Worm (Caenorhabditis elegans): ENCODE data around the gene srbc-10.

srbc-10 gene

DNA sequence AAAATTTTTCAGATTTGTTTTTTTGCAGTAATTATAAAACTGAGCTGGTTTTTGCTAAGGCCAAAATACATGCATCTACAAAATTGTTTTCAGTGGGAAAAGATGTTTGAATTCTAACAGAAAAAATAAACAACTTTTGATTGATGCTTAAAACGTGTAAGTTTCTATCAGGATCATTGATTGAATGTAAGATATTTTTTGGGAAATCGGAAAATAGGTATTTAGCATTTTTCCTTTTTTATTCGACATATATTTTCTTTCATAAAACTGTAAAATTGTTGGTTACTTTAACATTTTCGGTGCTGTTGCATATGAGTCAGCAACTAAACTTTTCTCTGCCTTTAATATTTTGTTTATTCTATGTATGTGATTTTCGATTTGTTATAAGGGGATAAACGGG, 31.6 kb upstream of the srbc-10 start, which contains the start of gene C54F6.20:
TSS of gene C54F6.20 (plus strand) at position 301 of the 400 bp plus-strand sequence.
- TF ChIP-seq gmeb-1 (tag; optimal IDR thresholded peaks at IDR 0.05) (no peak), sma-3 (GFP tag; optimal IDR thresholded peaks at IDR 0.05) (no peak), nhr-77 (tag; optimal IDR thresholded peaks at IDR 0.05) (no peak), nhr-23 (tag; optimal IDR thresholded peaks at IDR 0.05) (no peak), mbf-1 (tag; optimal IDR thresholded peaks at IDR 0.05) (no peak), ama-1 (optimal IDR thresholded peaks at IDR 0.05) (no peak), lin-39 (tag; optimal IDR thresholded peaks at IDR 0.05) (no peak), nhr-25 (tag; optimal IDR thresholded peaks at IDR 0.05) (no peak), fos-1 (tag; optimal IDR thresholded peaks at IDR 0.05) (no peak), nhr-11 (tag; optimal IDR thresholded peaks at IDR 0.05) (no peak), nhr-21 (tag; optimal IDR thresholded peaks at IDR 0.05) (no peak), ceh-16 (tag; optimal IDR thresholded peaks at IDR 0.05) (no peak)

DNA sequence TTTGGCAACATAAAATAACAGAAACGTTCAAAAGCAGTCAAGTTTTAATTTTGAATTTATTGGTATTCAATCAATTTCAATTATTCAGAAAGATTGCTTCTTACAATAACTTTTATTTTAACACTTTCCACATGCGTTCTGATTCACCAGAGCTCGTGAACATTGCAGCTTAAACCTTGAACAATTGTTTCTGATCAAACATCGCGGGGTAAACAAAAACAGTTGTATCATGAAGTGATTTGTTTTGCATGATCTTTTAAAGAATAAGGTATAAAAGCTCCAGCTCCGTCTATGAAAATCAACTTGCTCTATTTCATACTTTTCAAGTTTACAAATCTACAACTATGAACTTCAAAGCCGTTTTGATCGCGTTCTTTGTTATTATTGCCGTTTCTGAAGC, 30.6 kb upstream of the srbc-10 start, which contains the start of gene C54F6.6:
TSS of gene C54F6.6 (plus strand) at position 301 of the 400 bp plus-strand sequence.
- TF ChIP-seq crh-2 (tag; optimal IDR thresholded peaks at IDR 0.05) (no peak), alr-1 (tag; optimal IDR thresholded peaks at IDR 0.05) (no peak), lin-39 (tag; optimal IDR thresholded peaks at IDR 0.05) (no peak), Y55F3AM.14 (GFP tag; optimal IDR thresholded peaks at IDR 0.05) (no peak), ceh-16 (tag; optimal IDR thresholded peaks at IDR 0.05) (no peak), sma-3 (GFP tag; optimal IDR thresholded peaks at IDR 0.05) (no peak), gmeb-1 (tag; optimal IDR thresholded peaks at IDR 0.05) (no peak), nhr-10 (tag; optimal IDR thresholded peaks at IDR 0.05) (no peak), aly-2 (tag; optimal IDR thresholded peaks at IDR 0.05) (no peak), mdl-1 (tag; optimal IDR thresholded peaks at IDR 0.05) (no peak), nhr-12 (tag; optimal IDR thresholded peaks at IDR 0.05) (no peak), dmd-4 (tag; optimal IDR thresholded peaks at IDR 0.05) (no peak), nhr-11 (tag; optimal IDR thresholded peaks at IDR 0.05) (no peak), ztf-1 (GFP tag; conservative IDR thresholded peaks at IDR 0.05) (no peak), mab-5 (tag; optimal IDR thresholded peaks at IDR 0.05) (no peak)

DNA sequence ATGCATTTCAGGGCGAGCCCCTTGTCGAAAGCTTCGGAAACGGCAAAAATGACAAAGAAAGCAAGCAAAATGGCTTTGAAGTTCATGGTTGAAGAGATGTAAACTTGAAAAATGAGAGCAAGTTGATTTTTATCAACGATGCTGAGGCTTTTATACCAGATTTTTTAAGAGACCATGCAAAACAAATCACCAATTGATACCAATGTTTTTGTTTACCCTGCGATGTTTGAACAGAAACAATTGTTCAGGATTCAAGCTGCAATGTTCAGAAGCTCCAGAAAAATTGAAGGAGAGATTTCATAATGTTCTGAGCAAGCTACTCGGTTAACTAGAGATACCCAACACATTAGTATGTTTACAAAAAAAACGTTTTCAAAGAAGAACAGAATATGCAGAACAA, 29.5 kb upstream of the srbc-10 start, which contains the start of gene C54F6.15:
TSS of gene C54F6.15 (minus strand) at position 101 of the 400 bp plus-strand sequence.
- no peak for TF ChIP-seq ztf-11 (tag; optimal IDR thresholded peaks at IDR 0.05)
- TF ChIP-seq ztf-4 (tag; optimal IDR thresholded peaks at IDR 0.05) = no peak
- no peak for TF ChIP-seq ceh-16 (tag; optimal IDR thresholded peaks at IDR 0.05)
- TF ChIP-seq zag-1 (tag; optimal IDR thresholded peaks at IDR 0.05) = no peak
- TF ChIP-seq crh-2 (tag; optimal IDR thresholded peaks at IDR 0.05) = no peak

DNA sequence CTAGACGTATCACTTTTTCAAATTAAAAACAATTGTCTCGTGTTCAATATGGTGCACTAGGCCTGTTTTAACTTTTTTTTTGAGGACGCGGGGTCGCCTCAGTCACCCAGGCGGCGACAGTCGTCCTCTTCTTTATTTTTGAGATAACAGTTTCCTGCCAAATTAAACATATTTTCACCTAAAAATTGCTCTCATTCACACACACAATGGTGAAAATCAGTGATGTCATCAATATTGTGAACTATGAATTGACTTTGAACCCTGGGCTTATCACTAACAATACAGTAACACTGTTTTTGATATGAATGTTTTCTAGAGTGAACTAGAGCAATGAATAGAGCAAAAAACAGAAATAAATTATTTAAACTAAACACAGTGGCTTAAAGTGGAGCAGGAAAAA, 28.5 kb upstream of the srbc-10 start:
- TF ChIP-seq lin-39 (tag; optimal IDR thresholded peaks at IDR 0.05) (no peak), ceh-16 (tag; optimal IDR thresholded peaks at IDR 0.05) (no peak), peb-1 (tag; optimal IDR thresholded peaks at IDR 0.05) (no peak), lin-13 (GFP tag; optimal IDR thresholded peaks at IDR 0.05) (no peak), nhr-23 (tag; optimal IDR thresholded peaks at IDR 0.05) (no peak), sem-4 (tag; optimal IDR thresholded peaks at IDR 0.05) (no peak), gmeb-1 (tag; optimal IDR thresholded peaks at IDR 0.05) (peak; percentile 15), fos-1 (tag; optimal IDR thresholded peaks at IDR 0.05) (peak; percentile 7), unc-55 (GFP tag; optimal IDR thresholded peaks at IDR 0.05) (no peak), dmd-4 (tag; optimal IDR thresholded peaks at IDR 0.05) (no peak), alr-1 (tag; optimal IDR thresholded peaks at IDR 0.05) (no peak), lin-11 (tag; optimal IDR thresholded peaks at IDR 0.05) (no peak), mdl-1 (tag; optimal IDR thresholded peaks at IDR 0.05) (no peak), ztf-11 (tag; optimal IDR thresholded peaks at IDR 0.05) (no peak), elt-1 (tag; optimal IDR thresholded peaks at IDR 0.05) (no peak), ZK546.5 (tag; optimal IDR thresholded peaks at IDR 0.05) (no peak), ztf-4 (tag; optimal IDR thresholded peaks at IDR 0.05) (no peak), snpc-4 (tag; optimal IDR thresholded peaks at IDR 0.05) (no peak), nhr-129 (tag; optimal IDR thresholded peaks at IDR 0.05) (no peak), mab-5 (tag; optimal IDR thresholded peaks at IDR 0.05) (no peak), nhr-237 (tag; optimal IDR thresholded peaks at IDR 0.05) (no peak), sma-9 (GFP tag; optimal IDR thresholded peaks at IDR 0.05) (peak; percentile 16), sma-9 (tag; optimal IDR thresholded peaks at IDR 0.05) (no peak)
